Fruit fly (Drosophila melanogaster): Measurements from ENCODE around the gene Mpp6.
A peak's percentile ranks its signal among the peaks of the same experiment; 100 is the strongest.

The Mpp6 gene

DNA sequence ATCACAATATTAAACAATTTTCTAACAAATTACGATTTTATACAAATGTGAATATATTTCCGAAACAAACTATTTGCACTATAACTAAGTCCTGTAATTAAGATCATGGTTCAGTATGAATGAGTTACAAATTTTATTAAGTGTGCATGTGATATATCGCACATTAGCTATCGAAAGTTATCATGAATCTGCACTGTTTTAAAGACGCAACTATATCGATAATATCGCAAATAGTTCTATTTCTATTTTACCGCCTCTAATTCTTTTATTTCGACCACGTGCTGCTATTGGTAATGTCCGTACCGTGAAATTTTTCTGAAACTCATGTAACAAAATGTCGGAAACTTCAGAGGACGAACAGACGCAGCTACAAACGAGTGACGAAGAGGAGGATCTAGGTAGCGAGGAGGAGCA is 13.1 kb upstream of the Mpp6 start, which contains the start of gene pths (continued):
- no peak for TF ChIP-seq Abd-B (GFP tag; optimal IDR thresholded peaks at IDR 0.05)
- TF ChIP-seq CG5953 (GFP tag; IDR thresholded peaks at IDR 0.05) = no peak
- peak; percentile 61 for TF ChIP-seq CG12659 (GFP tag; optimal IDR thresholded peaks at IDR 0.05)
- TF ChIP-seq Hr3 (GFP tag; optimal IDR thresholded peaks at IDR 0.05) = peak; percentile 88
- TF ChIP-seq CG6854 (GFP tag; optimal IDR thresholded peaks at IDR 0.05) = no peak
- no peak for TF ChIP-seq vfl (GFP tag; optimal IDR thresholded peaks at IDR 0.05)
- no peak for TF ChIP-seq CG6813 (GFP tag; optimal IDR thresholded peaks at IDR 0.05)
- no peak for TF ChIP-seq bowl (GFP tag; IDR thresholded peaks at IDR 0.05)
- TF ChIP-seq Tbp (GFP tag; optimal IDR thresholded peaks at IDR 0.05) = no peak
- no peak for TF ChIP-seq Bdp1 (GFP tag; optimal IDR thresholded peaks at IDR 0.05)
- no peak for TF ChIP-seq CG6254 (GFP tag; optimal IDR thresholded peaks at IDR 0.05)
- peak; percentile 65 for TF ChIP-seq CHES-1-like (GFP tag; optimal IDR thresholded peaks at IDR 0.05)
- TF ChIP-seq E2f2 (GFP tag; IDR thresholded peaks at IDR 0.05) = peak; percentile 10; the same call in 1 of the 2 replicates
- peak; percentile 95 for TF ChIP-seq CG17802 (tag; optimal IDR thresholded peaks at IDR 0.05)
- TF ChIP-seq Camta (GFP tag; optimal IDR thresholded peaks at IDR 0.05) = peak; percentile 38
- TF ChIP-seq Dad (GFP tag; optimal IDR thresholded peaks at IDR 0.05) = no peak
- peak; percentile 48 for TF ChIP-seq CG10267 (tag; optimal IDR thresholded peaks at IDR 0.05)
- no peak for TF ChIP-seq CG11398 (GFP tag; optimal IDR thresholded peaks at IDR 0.05)
- TF ChIP-seq Deaf1 (tag; optimal IDR thresholded peaks at IDR 0.05) = no peak
- TF ChIP-seq bsh (GFP tag; optimal IDR thresholded peaks at IDR 0.05) = no peak
- peak; percentile 70; the same call in 3 of the 4 replicates for TF ChIP-seq Dll (GFP tag; IDR thresholded peaks at IDR 0.05; ENCODE audit: partially characterized antibody)
- TF ChIP-seq yki (optimal IDR thresholded peaks at IDR 0.05) = no peak
- TF ChIP-seq CG16813 (GFP tag; IDR thresholded peaks at IDR 0.05; ENCODE audit: partially characterized antibody) = peak; percentile 85
- TF ChIP-seq Usf (GFP tag; optimal IDR thresholded peaks at IDR 0.05) = peak; percentile 45
- TF ChIP-seq HLH4C (GFP tag; IDR thresholded peaks at IDR 0.05; ENCODE audit: partially characterized antibody) = peak; percentile 77
- no peak for TF ChIP-seq zf30C (GFP tag; optimal IDR thresholded peaks at IDR 0.05)
- peak; percentile 79 for TF ChIP-seq mam (GFP tag; optimal IDR thresholded peaks at IDR 0.05)
- no peak for TF ChIP-seq CG15011 (GFP tag; optimal IDR thresholded peaks at IDR 0.05)
- no peak for TF ChIP-seq ash1 (GFP tag; optimal IDR thresholded peaks at IDR 0.05)
- peak; percentile 64 for TF ChIP-seq CG30403 (GFP tag; optimal IDR thresholded peaks at IDR 0.05)
- TF ChIP-seq tx (GFP tag; optimal IDR thresholded peaks at IDR 0.05) = peak; percentile 29
- TF ChIP-seq prd (optimal IDR thresholded peaks at IDR 0.05) = no peak
- TF ChIP-seq prd (GFP tag; IDR thresholded peaks at IDR 0.05) = peak; percentile 75
- TF ChIP-seq CG11696 (GFP tag; IDR thresholded peaks at IDR 0.05) = no peak
- peak; percentile 40 for TF ChIP-seq Antp (GFP tag; optimal IDR thresholded peaks at IDR 0.05)
- TF ChIP-seq zfh2 (GFP tag; optimal IDR thresholded peaks at IDR 0.05) = peak; percentile 30
- TF ChIP-seq ATbp (GFP tag; optimal IDR thresholded peaks at IDR 0.05) = no peak
- no peak for TF ChIP-seq Hand (GFP tag; optimal IDR thresholded peaks at IDR 0.05)
- peak; percentile 15 for TF ChIP-seq CG8924 (tag; optimal IDR thresholded peaks at IDR 0.05)
- no peak for TF ChIP-seq Fer1 (GFP tag; optimal IDR thresholded peaks at IDR 0.05)
- 0 out of 2 replicates have a peak, but pooled peaks have one; percentile 24 for TF ChIP-seq Ada2b (GFP tag; IDR thresholded peaks at IDR 0.05)
- no peak for TF ChIP-seq fd3F (GFP tag; optimal IDR thresholded peaks at IDR 0.05)
- peak; percentile 91 for TF ChIP-seq BEAF-32 (GFP tag; optimal IDR thresholded peaks at IDR 0.05)
- no peak for TF ChIP-seq Atf6 (GFP tag; IDR thresholded peaks at IDR 0.05)
- peak; percentile 44; the same call in 2 of the 3 replicates for TF ChIP-seq CG17361 (GFP tag; IDR thresholded peaks at IDR 0.05)
- no peak for TF ChIP-seq CG31441 (GFP tag; IDR thresholded peaks at IDR 0.05)
- peak; percentile 56 for TF ChIP-seq pnt (GFP tag; optimal IDR thresholded peaks at IDR 0.05)
- 0 out of 2 replicates have a peak, but pooled peaks have one; percentile 33 for TF ChIP-seq CG10366 (GFP tag; IDR thresholded peaks at IDR 0.05)
- no peak for TF ChIP-seq CG4328 (GFP tag; optimal IDR thresholded peaks at IDR 0.05)
- no peak for TF ChIP-seq CG16863 (GFP tag; optimal IDR thresholded peaks at IDR 0.05)
- TF ChIP-seq tna (GFP tag; IDR thresholded peaks at IDR 0.05; ENCODE audit: partially characterized antibody) = peak; percentile 61
